Fruit fly (Drosophila melanogaster) Kc167 (cell line): ENCODE data around the gene Smyd3.

Source experiments
- Myc ChIP-seq: fragments of >200 bp; optimal IDR thresholded peaks from 2 replicates; lab custom pipeline; 2017; ENCODE audit warnings: missing external identifiers
- Sin3A ChIP-seq: fragments of >200 bp; optimal IDR thresholded peaks from 2 replicates; lab custom pipeline; 2018; ENCODE audit warnings: missing external identifiers
- h ChIP-seq: fragments of >200 bp; optimal IDR thresholded peaks from 3 replicates; lab custom pipeline; 2018; ENCODE audit warnings: missing external identifiers
- insv ChIP-seq: fragments of >200 bp; optimal IDR thresholded peaks from 3 replicates; lab custom pipeline; 2018; ENCODE audit warnings: missing external identifiers
- psq ChIP-seq: fragments of >200 bp; optimal IDR thresholded peaks from 2 replicates; lab custom pipeline; 2017; ENCODE audit warnings: missing external identifiers
- ttk ChIP-seq: sonication (Bioruptor generic); optimal IDR thresholded peaks from 2 replicates; lab custom pipeline; 2017; ENCODE audit warnings: missing external identifiers

- TF ChIP-seq Myc (no peak), psq (lab: Kevin White, UChicago) (no peak), h (no peak), ttk (lab: Kevin White, UChicago) (no peak), insv (no peak), Sin3A (lab: Kevin White, UChicago) (no peak)
Measured at dm6 chrX:2603851-2604505, 4.7 kb downstream of the Smyd3 start, which contains the start of the genes Klp3A and Zw10.
